Fruit fly (Drosophila melanogaster): ENCODE results near the gene PIG-U.

Gene PIG-U

dm6 chr2L:8552472-8552871 lies 37.6 kb downstream of the PIG-U start:
- TF ChIP-seq CG1620 (GFP tag; optimal IDR thresholded peaks at IDR 0.05) (no peak), CG14711 (tag; optimal IDR thresholded peaks at IDR 0.05) (no peak), Clk (GFP tag; optimal IDR thresholded peaks at IDR 0.05) (no peak), pad (GFP tag; optimal IDR thresholded peaks at IDR 0.05) (no peak), toe (GFP tag; optimal IDR thresholded peaks at IDR 0.05) (no peak), CG11617 (GFP tag; optimal IDR thresholded peaks at IDR 0.05) (no peak), Hr96 (GFP tag; optimal IDR thresholded peaks at IDR 0.05) (no peak), cic (GFP tag; optimal IDR thresholded peaks at IDR 0.05) (no peak), CG7045 (GFP tag; optimal IDR thresholded peaks at IDR 0.05) (no peak)

- TF ChIP-seq CG1620 (GFP tag; optimal IDR thresholded peaks at IDR 0.05) (no peak), cnc (optimal IDR thresholded peaks at IDR 0.05) (no peak), CG33017 (tag; optimal IDR thresholded peaks at IDR 0.05) (no peak), Mnt (GFP tag; optimal IDR thresholded peaks at IDR 0.05) (no peak), bab1 (GFP tag; optimal IDR thresholded peaks at IDR 0.05) (no peak), ovo (GFP tag; optimal IDR thresholded peaks at IDR 0.05) (no peak)
Measured at dm6 chr2L:8553789-8554626, 39.1 kb downstream of the PIG-U start.

DNA sequence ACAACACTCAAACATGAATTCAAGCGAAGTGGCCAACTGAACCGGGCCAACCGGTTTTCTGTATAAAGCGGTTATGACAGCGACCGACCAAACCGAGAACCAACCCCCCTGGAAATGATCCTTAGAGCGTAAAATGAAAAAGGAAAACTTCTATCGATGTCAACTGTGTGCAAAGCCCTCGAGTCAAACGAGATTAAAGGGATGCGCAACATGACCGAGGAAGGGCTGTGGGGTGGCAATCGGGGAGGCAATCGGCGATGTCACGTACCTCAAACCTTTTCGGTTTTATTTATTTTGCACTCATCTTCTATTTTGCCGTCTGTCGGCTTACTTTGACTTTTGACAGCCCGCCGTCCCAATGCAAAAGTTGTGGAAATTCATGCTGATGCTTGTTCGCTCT lies 41.3 kb downstream of the PIG-U start:
- TF ChIP-seq CG5204 (GFP tag; optimal IDR thresholded peaks at IDR 0.05) = no peak
- TF ChIP-seq Crg-1 (GFP tag; optimal IDR thresholded peaks at IDR 0.05) = no peak
- no peak for TF ChIP-seq CG1620 (GFP tag; optimal IDR thresholded peaks at IDR 0.05)
- TF ChIP-seq CG14711 (tag; optimal IDR thresholded peaks at IDR 0.05) = no peak
- no peak for TF ChIP-seq tj (GFP tag; optimal IDR thresholded peaks at IDR 0.05)
- TF ChIP-seq CG7101 (tag; optimal IDR thresholded peaks at IDR 0.05) = no peak
- TF ChIP-seq CG33017 (tag; optimal IDR thresholded peaks at IDR 0.05) = no peak
- TF ChIP-seq cnc (optimal IDR thresholded peaks at IDR 0.05) = no peak
- TF ChIP-seq pad (GFP tag; optimal IDR thresholded peaks at IDR 0.05) = no peak
- no peak for TF ChIP-seq Hr96 (GFP tag; optimal IDR thresholded peaks at IDR 0.05)
- no peak for TF ChIP-seq Mnt (GFP tag; optimal IDR thresholded peaks at IDR 0.05)
- TF ChIP-seq toe (GFP tag; optimal IDR thresholded peaks at IDR 0.05) = no peak
- no peak for TF ChIP-seq CG7045 (GFP tag; optimal IDR thresholded peaks at IDR 0.05)
- TF ChIP-seq kay (GFP tag; ENCODE audit: borderline replicate concordance) = no peak
- TF ChIP-seq cic (GFP tag; optimal IDR thresholded peaks at IDR 0.05) = no peak
- TF ChIP-seq Clk (GFP tag; optimal IDR thresholded peaks at IDR 0.05) = no peak
- no peak for TF ChIP-seq CG11617 (GFP tag; optimal IDR thresholded peaks at IDR 0.05)

Measured in whole organism, adult.